Worm (Caenorhabditis elegans) whole organism, L1 larva: Measurements from ENCODE around the gene bath-24.

Experiments
- Y116A8C.19 ChIP-seq: sonication (generic microtip); optimal IDR thresholded peaks from 2 replicates; lab custom pipeline; 2016; ENCODE audit warnings: missing compliant biosample characterization, missing genetic modification characterization, borderline replicate concordance
- aha-1 ChIP-seq: fragments of 150-350 bp; optimal IDR thresholded peaks from 2 replicates; lab custom pipeline; 2014; ENCODE audit warnings: missing biosample characterization, missing genetic modification characterization
- ama-1 ChIP-seq: fragments of 150-350 bp; optimal IDR thresholded peaks from 2 replicates; lab custom pipeline; 2014
- efl-3 ChIP-seq: fragments of 200-800 bp; sonication (Bioruptor generic); optimal IDR thresholded peaks from 2 replicates; lab custom pipeline; 2018; ENCODE audit warnings: mild to moderate bottlenecking, missing genetic modification characterization, missing compliant biosample characterization
- elt-2 ChIP-seq: sonication (generic microtip); optimal IDR thresholded peaks from 2 replicates; lab custom pipeline; 2016; ENCODE audit warnings: missing genetic modification characterization, mild to moderate bottlenecking, inconsistent platforms, missing compliant biosample characterization, missing genetic modification reagents
- mdl-1 ChIP-seq, 2 experiments: fragments of 150-350 bp; optimal IDR thresholded peaks; 2 replicates each; lab custom pipeline; 2014 to 2017; ENCODE audit warnings: missing biosample characterization in 2 of 2, missing genetic modification characterization in 2 of 2, inconsistent platforms in 1 of 2
- nhr-237 ChIP-seq: fragments of 150-350 bp; optimal IDR thresholded peaks from 2 replicates; lab custom pipeline; 2014; ENCODE audit warnings: missing biosample characterization, missing genetic modification characterization
- nhr-77 ChIP-seq: fragments of 150-350 bp; optimal IDR thresholded peaks from 2 replicates; lab custom pipeline; 2014; ENCODE audit warnings: missing biosample characterization, missing genetic modification characterization
- pqm-1 ChIP-seq: sonication (generic microtip); optimal IDR thresholded peaks from 3 replicates; lab custom pipeline; 2017; ENCODE audit warnings: missing biosample characterization, missing genetic modification characterization
- skn-1 ChIP-seq: fragments of 150-350 bp; optimal IDR thresholded peaks from 2 replicates; lab custom pipeline; 2014; ENCODE audit warnings: missing biosample characterization, missing genetic modification characterization
- snpc-4 ChIP-seq: fragments of 150-350 bp; optimal IDR thresholded peaks from 2 replicates; lab custom pipeline; 2014; ENCODE audit warnings: missing biosample characterization, missing genetic modification characterization
- snu-23 ChIP-seq: sonication (generic microtip); optimal IDR thresholded peaks from 2 replicates; lab custom pipeline; 2016; ENCODE audit warnings: missing genetic modification characterization, missing compliant biosample characterization
- zag-1 ChIP-seq: fragments of 150-350 bp; optimal IDR thresholded peaks from 2 replicates; lab custom pipeline; 2014; ENCODE audit warnings: missing biosample characterization, missing genetic modification characterization

ce11 chrII:2071429-2071828, 26.0 kb upstream of the bath-24 start, which contains the start of gene F07E5.7:
- TF ChIP-seq snu-23 (no peak), snpc-4 (tag; lab: Kevin White, UChicago) (no peak), skn-1 (no peak), nhr-237 (tag; lab: Kevin White, UChicago) (no peak), Y116A8C.19 (tag; lab: Kevin White, UChicago) (no peak), pqm-1 (no peak), zag-1 (no peak), efl-3 (GFP tag; lab: Kevin White, UChicago) (no peak), ama-1 (lab: Kevin White, UChicago) (no peak), elt-2 (tag; lab: Kevin White, UChicago) (no peak), aha-1 (tag; lab: Kevin White, UChicago) (no peak), nhr-77 (no peak), mdl-1 (tag; optimal IDR thresholded peaks at IDR 0.05; lab: Kevin White, UChicago) (no peak)
